Fruit fly (Drosophila melanogaster) ovary, adult (tissue): ENCODE results near the gene CG6136.

ENCODE experiments used
- CG17801 ChIP-seq: fragments of 200-800 bp; optimal IDR thresholded peaks from 2 replicates; lab custom pipeline; 2019; ENCODE audit warnings: missing biosample characterization, mild to moderate bottlenecking, missing genetic modification characterization, moderate library complexity; ENCODE audit not compliant: partially characterized antibody

Gene CG6136

DNA sequence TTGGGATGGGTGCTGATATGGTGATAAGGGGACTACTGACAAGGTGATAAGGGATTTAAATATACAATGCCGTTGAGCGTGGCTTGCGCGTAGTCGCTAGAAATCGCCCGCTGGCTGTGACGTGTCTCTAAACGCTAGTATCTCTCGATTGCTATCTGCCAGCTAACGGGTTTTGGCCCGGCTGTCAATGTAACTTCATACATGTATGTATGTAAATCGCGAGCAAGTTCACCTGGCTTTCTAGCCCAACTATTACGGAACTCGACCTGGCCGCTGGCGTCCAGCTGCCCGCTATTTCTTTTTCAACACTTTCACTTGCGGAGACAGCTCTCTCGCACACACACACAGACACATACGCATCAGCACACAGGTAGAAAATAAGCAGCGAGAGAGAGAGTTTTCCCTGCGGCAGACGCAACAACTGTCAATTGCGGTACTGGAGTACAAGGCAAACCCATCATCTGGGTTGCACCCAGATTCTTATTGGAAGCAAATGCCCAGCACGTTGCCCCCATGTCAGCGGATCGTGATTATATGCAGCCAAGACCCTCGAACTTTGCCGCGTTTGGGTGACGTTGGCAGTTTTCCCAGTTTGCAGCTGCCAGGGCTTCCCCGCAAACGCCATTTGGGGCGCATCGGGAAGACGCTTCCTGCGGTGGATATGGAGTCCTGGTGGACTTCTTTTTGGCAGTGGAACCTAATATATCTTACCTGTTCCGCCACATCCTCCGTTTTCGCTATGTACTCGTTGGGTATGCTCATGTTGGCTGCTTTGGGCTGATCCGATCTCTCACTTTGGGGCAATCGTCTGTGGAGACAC, 26.6 kb downstream of the CG6136 start:
- no peak for TF ChIP-seq CG17801 (GFP tag; lab: Kevin White, UChicago)

dm6 chr3R:15342926-15343685, 28.9 kb downstream of the CG6136 start, which contains the start of gene Nagk:
Nagk (minus strand) TSS chr3R:15343256.
- peak; percentile 8 for TF ChIP-seq CG17801 (GFP tag; lab: Kevin White, UChicago)

DNA sequence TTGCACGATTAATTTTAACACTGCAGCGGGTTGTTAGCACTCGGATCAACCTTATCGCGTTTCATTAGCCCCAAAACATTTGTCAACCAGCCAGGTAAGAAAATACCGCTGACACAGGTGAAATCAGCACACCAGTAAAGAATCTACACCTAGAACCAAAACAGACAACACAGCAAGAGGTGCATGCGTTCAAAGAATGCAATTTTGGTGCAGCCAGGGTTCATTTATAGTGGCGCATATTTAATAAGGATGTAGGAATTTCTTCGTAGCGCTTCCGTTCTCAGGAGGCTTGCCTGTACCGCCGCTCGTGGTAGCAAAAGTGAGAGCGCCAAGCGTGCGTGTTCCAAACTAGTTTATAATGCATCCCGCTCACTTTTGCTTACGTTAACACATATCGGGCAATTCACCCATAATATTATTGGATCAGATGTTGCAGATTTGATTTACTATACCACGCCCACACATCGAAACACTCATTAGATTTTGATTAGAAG, 29.5 kb downstream of the CG6136 start:
- TF ChIP-seq CG17801 (GFP tag; lab: Kevin White, UChicago), result no peak

dm6 chr3R:15340052-15340732, 31.8 kb downstream of the CG6136 start, which contains the start of gene SerRS-m:
SerRS-m (plus strand) TSS chr3R:15340667.
- no peak for TF ChIP-seq CG17801 (GFP tag; lab: Kevin White, UChicago)

DNA sequence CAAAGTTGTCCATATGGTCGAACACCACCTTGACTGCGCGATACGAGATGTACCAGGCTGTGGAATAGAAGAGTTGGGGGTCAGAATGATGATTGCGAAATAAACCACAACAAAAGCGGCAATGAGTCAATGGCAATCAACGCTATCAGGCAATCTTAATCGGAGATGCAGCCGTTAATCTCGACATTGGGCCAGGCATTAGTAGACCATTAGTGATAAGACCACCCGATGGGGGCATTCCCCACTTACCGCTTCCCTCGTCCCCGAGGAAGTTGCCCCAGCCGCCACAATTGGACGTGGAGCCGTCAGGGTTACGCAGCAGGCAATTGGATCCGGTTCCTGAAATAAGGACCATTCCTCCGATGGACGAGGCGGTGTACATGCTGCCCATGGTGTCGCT, 32.9 kb downstream of the CG6136 start:
- no peak for TF ChIP-seq CG17801 (GFP tag; lab: Kevin White, UChicago)

dm6 chr3R:15332994-15333393, 39.0 kb downstream of the CG6136 start, which contains the start of the genes Fkbp39 and Cyfip:
Fkbp39 (minus strand) TSS chr3R:15333133.
Cyfip (plus strand) TSS chr3R:15333266.
- peak; percentile 71 for TF ChIP-seq CG17801 (GFP tag; lab: Kevin White, UChicago)

DNA sequence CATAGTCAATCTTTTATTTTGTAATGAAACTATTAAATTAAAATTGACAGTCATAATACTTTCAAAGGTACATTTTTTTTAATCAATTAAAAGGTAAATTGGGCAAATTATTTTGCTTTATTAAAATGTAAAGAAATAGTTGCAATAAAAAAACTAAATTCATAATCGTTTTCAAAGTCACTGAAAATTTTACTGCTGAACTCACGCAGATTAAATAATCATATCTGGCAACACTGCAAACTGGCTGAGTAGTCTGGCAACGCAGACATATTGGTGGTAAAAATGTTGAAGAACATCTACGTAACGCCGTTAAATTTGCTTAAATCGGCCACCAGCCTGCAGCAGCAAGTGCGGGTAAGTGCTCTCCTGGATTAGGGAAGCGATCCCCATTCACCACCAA, 41.5 kb downstream of the CG6136 start, which contains the start of gene mRpL9:
Gene mRpL9 (plus strand): TSS at position 267 of the 400 bp plus-strand sequence.
- TF ChIP-seq CG17801 (GFP tag; lab: Kevin White, UChicago), result no peak

DNA sequence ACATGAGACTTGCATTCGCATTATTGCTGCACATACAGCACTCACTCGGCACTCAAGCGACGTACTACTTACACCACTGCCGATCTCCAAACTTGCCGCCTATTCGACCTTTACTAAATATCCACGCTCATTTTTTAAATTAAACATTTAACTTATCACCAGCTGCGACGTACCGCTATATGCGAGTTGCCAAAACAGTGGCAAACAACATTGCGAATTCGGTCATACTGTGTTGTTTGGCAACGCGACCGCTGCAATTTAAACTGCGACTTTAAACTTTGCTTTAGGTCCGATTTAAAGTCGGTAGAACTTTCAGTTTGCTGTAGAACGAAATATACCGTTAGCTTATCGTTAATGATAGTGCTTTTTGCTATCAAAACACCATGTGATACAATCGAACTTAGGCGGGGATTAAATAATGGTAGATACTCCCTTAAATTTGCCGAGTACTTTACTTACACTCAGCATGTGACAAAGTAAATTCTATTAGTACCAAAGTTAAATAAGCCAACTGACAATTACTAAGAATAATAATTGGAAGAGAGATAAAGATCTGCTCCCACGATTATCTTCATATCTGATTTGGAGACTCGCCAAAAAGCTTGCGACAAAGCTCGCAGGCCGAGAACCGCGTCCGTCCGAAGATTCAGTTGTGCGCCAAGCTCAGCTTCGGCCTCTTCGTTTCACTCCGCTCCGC, 43.8 kb downstream of the CG6136 start, which contains the start of the genes CG6236 and ea:
Gene CG6236 (minus strand): TSS at position 187 of the 697 bp plus-strand sequence.
Gene ea (plus strand): TSS at position 647 of the 697 bp plus-strand sequence.
- TF ChIP-seq CG17801 (GFP tag; lab: Kevin White, UChicago), result no peak

DNA sequence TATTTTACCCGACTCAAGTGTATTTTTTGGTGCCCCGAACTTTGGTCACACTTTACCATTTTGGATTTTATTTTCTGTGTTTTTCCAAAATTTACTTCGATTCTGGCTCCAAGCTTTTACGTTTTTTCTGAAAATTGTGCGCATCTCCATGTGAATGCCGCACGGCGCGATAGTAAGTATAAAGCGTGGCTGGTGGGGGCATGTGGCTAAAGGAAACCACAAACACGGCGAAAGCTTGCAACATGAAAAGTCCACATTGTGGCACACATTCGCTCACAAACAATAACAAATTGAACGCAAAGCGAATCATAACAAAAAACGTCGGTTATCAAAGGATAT, 51.3 kb downstream of the CG6136 start, which contains the start of gene ear:
Gene ear (plus strand): TSS at position 10 of the 339 bp plus-strand sequence.
- no peak for TF ChIP-seq CG17801 (GFP tag; lab: Kevin White, UChicago)
